Fruit fly (Drosophila melanogaster): ENCODE measurements around the gene CG14445.

CG14445 gene

dm6 chrX:6265456-6265877 is 28.4 kb downstream of the CG14445 start (continued):
- TF ChIP-seq ssp (GFP tag; IDR thresholded peaks at IDR 0.05): peak; percentile 84
- TF ChIP-seq CG18476 (GFP tag; optimal IDR thresholded peaks at IDR 0.05): peak; percentile 95
- peak; percentile 76 for TF ChIP-seq CG30020 (tag; optimal IDR thresholded peaks at IDR 0.05)
- no peak for TF ChIP-seq CG34224 (GFP tag; IDR thresholded peaks at IDR 0.05; ENCODE audit: partially characterized antibody)
- peak; percentile 89 for TF ChIP-seq bowl (GFP tag; IDR thresholded peaks at IDR 0.05)
- no peak for TF ChIP-seq CG6791 (GFP tag; IDR thresholded peaks at IDR 0.05; ENCODE audit: partially characterized antibody)
- peak; percentile 87 for TF ChIP-seq CG10274 (GFP tag; optimal IDR thresholded peaks at IDR 0.05)
- peak; percentile 95 for TF ChIP-seq lmd (GFP tag; IDR thresholded peaks at IDR 0.05)
- peak; percentile 93 for TF ChIP-seq Aef1 (GFP tag; IDR thresholded peaks at IDR 0.05)
- TF ChIP-seq CG31365 (tag; optimal IDR thresholded peaks at IDR 0.05): peak; percentile 86
- TF ChIP-seq schlank (tag; optimal IDR thresholded peaks at IDR 0.05): peak; percentile 92
- peak; percentile 96 for TF ChIP-seq chif (GFP tag; optimal IDR thresholded peaks at IDR 0.05)
- TF ChIP-seq CG33557 (GFP tag; optimal IDR thresholded peaks at IDR 0.05): peak; percentile 65
- peak; percentile 93 for TF ChIP-seq CG12071 (GFP tag; optimal IDR thresholded peaks at IDR 0.05)
- peak; percentile 91 for TF ChIP-seq otp (GFP tag; IDR thresholded peaks at IDR 0.05)
- peak; percentile 93 for TF ChIP-seq CG1647 (GFP tag; optimal IDR thresholded peaks at IDR 0.05)
- TF ChIP-seq kni (GFP tag; optimal IDR thresholded peaks at IDR 0.05): peak; percentile 71
- peak; percentile 17 to 67 for TF ChIP-seq insv (GFP tag; optimal IDR thresholded peaks at IDR 0.05)
- TF ChIP-seq mirr (GFP tag; optimal IDR thresholded peaks at IDR 0.05): peak; percentile 75
- peak; percentile 98 for TF ChIP-seq gem (tag; optimal IDR thresholded peaks at IDR 0.05)
- TF ChIP-seq nom (GFP tag; optimal IDR thresholded peaks at IDR 0.05): peak; percentile 54
- peak; percentile 97 for TF ChIP-seq CG11695 (GFP tag; IDR thresholded peaks at IDR 0.05)
- TF ChIP-seq CG33213 (GFP tag; optimal IDR thresholded peaks at IDR 0.05): peak; percentile 92
- peak; percentile 83 for TF ChIP-seq Ravus (GFP tag; IDR thresholded peaks at IDR 0.05)
- TF ChIP-seq Chrac-16 (GFP tag; optimal IDR thresholded peaks at IDR 0.05): peak; percentile 94
- TF ChIP-seq amos (GFP tag; IDR thresholded peaks at IDR 0.05; ENCODE audit: partially characterized antibody): no peak
- peak; percentile 94 for TF ChIP-seq Bteb2 (GFP tag; optimal IDR thresholded peaks at IDR 0.05)
- peak; percentile 89 for TF ChIP-seq onecut (GFP tag; IDR thresholded peaks at IDR 0.05)
- TF ChIP-seq sisA (GFP tag; IDR thresholded peaks at IDR 0.05): peak; percentile 95
- TF ChIP-seq dpn (GFP tag; optimal IDR thresholded peaks at IDR 0.05): peak; percentile 96 to 97
- TF ChIP-seq Dp (GFP tag; optimal IDR thresholded peaks at IDR 0.05): peak; percentile 4
- TF ChIP-seq YL-1 (GFP tag; optimal IDR thresholded peaks at IDR 0.05): peak; percentile 61
- peak; percentile 88 for TF ChIP-seq CG8290 (GFP tag; optimal IDR thresholded peaks at IDR 0.05)
- TF ChIP-seq CG8290 (tag; optimal IDR thresholded peaks at IDR 0.05): peak; percentile 49 to 84
- TF ChIP-seq CG3995 (GFP tag; optimal IDR thresholded peaks at IDR 0.05): peak; percentile 54
- TF ChIP-seq CG4854 (GFP tag; optimal IDR thresholded peaks at IDR 0.05): peak; percentile 93
- peak; percentile 91 for TF ChIP-seq CG17568 (GFP tag; optimal IDR thresholded peaks at IDR 0.05)
- peak; percentile 95 for TF ChIP-seq vvl (GFP tag; IDR thresholded peaks at IDR 0.05)
- TF ChIP-seq CG10654 (GFP tag; optimal IDR thresholded peaks at IDR 0.05): peak; percentile 94
- TF ChIP-seq CG13296 (GFP tag; optimal IDR thresholded peaks at IDR 0.05): peak; percentile 95
- peak; percentile 87 for TF ChIP-seq sim (GFP tag; IDR thresholded peaks at IDR 0.05)
- TF ChIP-seq Side (GFP tag; optimal IDR thresholded peaks at IDR 0.05): peak; percentile 93
- peak; percentile 97 for TF ChIP-seq CG7839 (tag; optimal IDR thresholded peaks at IDR 0.05)
- 0 out of 2 replicates have a peak, but pooled peaks have one; percentile 33 for TF ChIP-seq Scr (GFP tag; IDR thresholded peaks at IDR 0.05; ENCODE audit: partially characterized antibody)
- TF ChIP-seq dmrt99B (tag; optimal IDR thresholded peaks at IDR 0.05): peak; percentile 99
- peak; percentile 95 for TF ChIP-seq Mad (GFP tag; optimal IDR thresholded peaks at IDR 0.05)
- peak in 1 of 2 experiments; percentile 67 for TF ChIP-seq crp (GFP tag; optimal IDR thresholded peaks at IDR 0.05)
- peak; percentile 85 for TF ChIP-seq Nf-YC (tag; optimal IDR thresholded peaks at IDR 0.05)
- TF ChIP-seq bab2 (GFP tag; optimal IDR thresholded peaks at IDR 0.05): peak; percentile 95
- peak; percentile 82 for TF ChIP-seq CG18011 (GFP tag; optimal IDR thresholded peaks at IDR 0.05)

All from whole organism, embryonic.